Worm (Caenorhabditis elegans): ENCODE results near the gene pat-3.

The pat-3 gene

ce11 chrIII:3901542-3901941, 12.4 kb downstream of the pat-3 start, which contains the start of gene tir-1:
Gene tir-1 (minus strand): TSS chrIII:3901642.
- TF ChIP-seq ztf-6 (GFP tag; IDR thresholded peaks at IDR 0.05) = no peak
- no peak for TF ChIP-seq ekl-4 (GFP tag; IDR thresholded peaks at IDR 0.05)
- TF ChIP-seq F39B2.1 (GFP tag; IDR thresholded peaks at IDR 0.05) = no peak
- no peak for TF ChIP-seq tbp1 (GFP tag; optimal IDR thresholded peaks at IDR 0.05)
- no peak for TF ChIP-seq unc-130 (GFP tag; optimal IDR thresholded peaks at IDR 0.05)
- TF ChIP-seq Y53G8AR.9 (GFP tag; conservative IDR thresholded peaks at IDR 0.05) = no peak
- TF ChIP-seq mes-4 (tag; optimal IDR thresholded peaks at IDR 0.05) = no peak
- TF ChIP-seq lin-40 (tag; optimal IDR thresholded peaks at IDR 0.05) = no peak
- TF ChIP-seq ceh-91 (GFP tag; IDR thresholded peaks at IDR 0.05) = no peak
- TF ChIP-seq dpl-1 (GFP tag; optimal IDR thresholded peaks at IDR 0.05) = no peak
- TF ChIP-seq lin-54 (GFP tag; optimal IDR thresholded peaks at IDR 0.05) = no peak
- TF ChIP-seq F37B4.10 (GFP tag; IDR thresholded peaks at IDR 0.05) = no peak
- no peak for TF ChIP-seq rpc-1 (optimal IDR thresholded peaks at IDR 0.05)
- no peak for TF ChIP-seq rpc-1 (tag; optimal IDR thresholded peaks at IDR 0.05)

ce11 chrIII:3898850-3899249, 15.1 kb downstream of the pat-3 start:
- TF ChIP-seq K12H6.12 (tag; optimal IDR thresholded peaks at IDR 0.05) (peak; percentile 65), repo-1 (tag; optimal IDR thresholded peaks at IDR 0.05) (no peak), ztf-3 (GFP tag; optimal IDR thresholded peaks at IDR 0.05) (no peak)

- no peak for TF ChIP-seq let-607 (tag; optimal IDR thresholded peaks at IDR 0.05)
- no peak for TF ChIP-seq lag-1 (GFP tag; IDR thresholded peaks at IDR 0.05)
- TF ChIP-seq mcd-1 (GFP tag; IDR thresholded peaks at IDR 0.05) = no peak
- TF ChIP-seq ceh-40 (GFP tag; IDR thresholded peaks at IDR 0.05) = no peak
- TF ChIP-seq hlh-12 (tag; optimal IDR thresholded peaks at IDR 0.05) = no peak
- no peak for TF ChIP-seq lir-1 (GFP tag; conservative IDR thresholded peaks at IDR 0.05)
- TF ChIP-seq nhr-120 (GFP tag; IDR thresholded peaks at IDR 0.05) = no peak
- TF ChIP-seq nfya-1 (tag; optimal IDR thresholded peaks at IDR 0.05; ENCODE audit: borderline replicate concordance, insufficient read depth) = no peak
- TF ChIP-seq lsy-27 (tag; optimal IDR thresholded peaks at IDR 0.05; ENCODE audit: borderline replicate concordance, insufficient read depth) = no peak
- no peak for TF ChIP-seq ceh-91 (GFP tag; IDR thresholded peaks at IDR 0.05)
- TF ChIP-seq mxl-1 (tag; optimal IDR thresholded peaks at IDR 0.05) = no peak
- no peak for TF ChIP-seq nhr-80 (tag; optimal IDR thresholded peaks at IDR 0.05)
Observed at ce11 chrIII:3898354-3898753, 15.6 kb downstream of the pat-3 start.

DNA sequence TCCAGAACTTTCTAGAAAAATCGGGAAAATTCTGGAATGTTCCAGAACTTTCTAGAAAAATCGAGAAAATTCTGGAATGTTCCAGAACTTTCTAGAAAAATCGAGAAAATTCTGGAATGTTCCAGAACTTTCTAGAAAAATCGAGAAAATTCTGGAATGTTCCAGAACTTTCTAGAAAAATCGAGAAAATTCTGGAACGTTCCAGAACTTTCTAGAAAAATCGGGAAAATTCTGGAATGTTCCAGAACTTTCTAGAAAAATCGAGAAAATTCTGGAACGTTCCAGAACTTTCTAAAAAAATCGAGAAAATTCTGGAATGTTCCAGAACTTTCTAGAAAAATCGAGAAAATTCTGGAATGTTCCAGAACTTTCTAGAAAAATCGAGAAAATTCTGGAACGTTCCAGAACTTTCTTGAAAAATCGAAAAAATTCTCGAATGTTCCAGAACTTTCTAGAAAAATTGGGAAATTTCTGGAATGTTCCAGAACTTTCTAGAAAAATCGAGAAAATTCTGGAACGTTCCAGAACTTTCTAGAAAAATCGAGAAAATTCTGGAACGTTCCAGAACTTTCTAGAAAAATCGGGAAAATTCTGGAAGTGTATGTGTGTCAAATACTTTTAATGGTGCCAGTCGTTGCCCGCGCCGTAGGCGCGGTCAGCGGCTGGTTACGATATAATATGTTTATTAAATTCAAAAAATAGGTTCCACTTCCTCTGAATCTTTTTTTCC, 16.7 kb downstream of the pat-3 start:
- peak; percentile 61; the same call in 1 of the 2 replicates for TF ChIP-seq ztf-6 (GFP tag; IDR thresholded peaks at IDR 0.05)
- TF ChIP-seq lin-26 (GFP tag; IDR thresholded peaks at IDR 0.05) = peak; percentile 69
- peak; percentile 79 for TF ChIP-seq Y53G8AR.9 (GFP tag; conservative IDR thresholded peaks at IDR 0.05)
- TF ChIP-seq aptf-3 (GFP tag; IDR thresholded peaks at IDR 0.05) = peak; percentile 89
- peak; percentile 45; the same call in 1 of the 2 replicates for TF ChIP-seq ztf-25 (GFP tag; IDR thresholded peaks at IDR 0.05)
- peak; percentile 83; the same call in 1 of the 2 replicates for TF ChIP-seq lag-1 (GFP tag; IDR thresholded peaks at IDR 0.05)
- TF ChIP-seq rcor-1 (GFP tag; IDR thresholded peaks at IDR 0.05) = peak; percentile 95
- peak; percentile 77 for TF ChIP-seq madf-6 (GFP tag; IDR thresholded peaks at IDR 0.05)
- 0 out of 2 replicates have a peak, but pooled peaks have one; percentile 10 for TF ChIP-seq aptf-2 (GFP tag; conservative IDR thresholded peaks at IDR 0.05)
- peak; percentile 47; the same call in 1 of the 2 replicates for TF ChIP-seq C17E4.6 (GFP tag; IDR thresholded peaks at IDR 0.05)
- TF ChIP-seq Y79H2A.3 (GFP tag; conservative IDR thresholded peaks at IDR 0.05) = peak; percentile 69; the same call in 1 of the 2 replicates
- TF ChIP-seq mcd-1 (GFP tag; IDR thresholded peaks at IDR 0.05) = 0 out of 2 replicates have a peak, but pooled peaks have one; percentile 33
- TF ChIP-seq attf-3 (GFP tag; conservative IDR thresholded peaks at IDR 0.05) = peak; percentile 28; the same call in 1 of the 2 replicates
- TF ChIP-seq let-526 (GFP tag; IDR thresholded peaks at IDR 0.05) = peak; percentile 94
- peak; percentile 96 for TF ChIP-seq madf-3 (GFP tag; IDR thresholded peaks at IDR 0.05)
- peak; percentile 79; the same call in 1 of the 2 replicates for TF ChIP-seq bed-1 (GFP tag; IDR thresholded peaks at IDR 0.05)
- TF ChIP-seq madf-8 (GFP tag; conservative IDR thresholded peaks at IDR 0.05) = peak; percentile 64
- TF ChIP-seq ekl-4 (GFP tag; IDR thresholded peaks at IDR 0.05) = peak; percentile 94
- TF ChIP-seq Y67H2A.10 (GFP tag; conservative IDR thresholded peaks at IDR 0.05) = peak; percentile 73
- TF ChIP-seq D2030.7 (GFP tag; IDR thresholded peaks at IDR 0.05) = peak; percentile 93

All from whole organism, young adult.